Worm (Caenorhabditis elegans): ENCODE data around the gene sftd-3.

sftd-3 gene

ce11 chrII:8916656-8917055, 47.3 kb downstream of the sftd-3 start:
- TF ChIP-seq nhr-129 (tag; optimal IDR thresholded peaks at IDR 0.05) = no peak
- TF ChIP-seq snpc-4 (tag; optimal IDR thresholded peaks at IDR 0.05) = no peak

ce11 chrII:8914654-8915053, 49.3 kb downstream of the sftd-3 start:
- TF ChIP-seq nhr-77 (tag; optimal IDR thresholded peaks at IDR 0.05) = no peak
- TF ChIP-seq skn-1 (tag; optimal IDR thresholded peaks at IDR 0.05) = no peak
- no peak for TF ChIP-seq ZK546.5 (tag; optimal IDR thresholded peaks at IDR 0.05)
- no peak for TF ChIP-seq lsy-2 (tag; optimal IDR thresholded peaks at IDR 0.05)
- no peak for TF ChIP-seq alr-1 (tag; optimal IDR thresholded peaks at IDR 0.05)
- peak; percentile 33 for TF ChIP-seq fos-1 (tag; optimal IDR thresholded peaks at IDR 0.05)

- TF ChIP-seq nhr-21 (tag; optimal IDR thresholded peaks at IDR 0.05) = peak; percentile 3
- peak; percentile 31 for TF ChIP-seq unc-55 (GFP tag; optimal IDR thresholded peaks at IDR 0.05)
- no peak for TF ChIP-seq nhr-237 (tag; optimal IDR thresholded peaks at IDR 0.05)
Measured at ce11 chrII:8912523-8913017, 51.4 kb downstream of the sftd-3 start.

ce11 chrII:8911929-8912328, 52.0 kb downstream of the sftd-3 start, which contains the start of gene B0457.4:
Gene B0457.4, minus strand, starts transcription at chrII:8912029.
- TF ChIP-seq snpc-4 (tag; optimal IDR thresholded peaks at IDR 0.05) = no peak
- TF ChIP-seq C34F6.9 (tag; optimal IDR thresholded peaks at IDR 0.05) = no peak
- no peak for TF ChIP-seq ztf-4 (tag; optimal IDR thresholded peaks at IDR 0.05)
- no peak for TF ChIP-seq ceh-82 (tag; optimal IDR thresholded peaks at IDR 0.05)
- TF ChIP-seq nhr-11 (tag; optimal IDR thresholded peaks at IDR 0.05) = no peak
- no peak for TF ChIP-seq ztf-11 (tag; optimal IDR thresholded peaks at IDR 0.05)
- no peak for TF ChIP-seq lin-11 (tag; optimal IDR thresholded peaks at IDR 0.05)
- no peak for TF ChIP-seq sma-3 (GFP tag; optimal IDR thresholded peaks at IDR 0.05)
- TF ChIP-seq elt-1 (tag; optimal IDR thresholded peaks at IDR 0.05) = no peak
- no peak for TF ChIP-seq F13H6.1 (tag; optimal IDR thresholded peaks at IDR 0.05)
- TF ChIP-seq nhr-6 (tag; optimal IDR thresholded peaks at IDR 0.05) = no peak
- no peak for TF ChIP-seq nhr-77 (tag; optimal IDR thresholded peaks at IDR 0.05)

Data from whole organism, L2 larva.